Worm (Caenorhabditis elegans): ENCODE data around the gene srbc-17.

- TF ChIP-seq pha-4 (tag; optimal IDR thresholded peaks at IDR 0.05) (no peak), elt-3 (tag; optimal IDR thresholded peaks at IDR 0.05) (no peak), mdl-1 (tag; optimal IDR thresholded peaks at IDR 0.05) (no peak), nhr-77 (tag; optimal IDR thresholded peaks at IDR 0.05) (no peak), elt-1 (tag; optimal IDR thresholded peaks at IDR 0.05) (no peak), lsy-12 (tag; optimal IDR thresholded peaks at IDR 0.05) (no peak), nhr-12 (tag; optimal IDR thresholded peaks at IDR 0.05) (no peak), fkh-2 (tag; optimal IDR thresholded peaks at IDR 0.05) (no peak), fos-1 (tag; optimal IDR thresholded peaks at IDR 0.05) (no peak)
These were observed 8.0 kb downstream of the srbc-17 start for ce11 chrV:2185486-2185885.
